Fruit fly (Drosophila melanogaster) whole organism, adult: Measurements from ENCODE around the gene ppk27.

ENCODE experiments used
- CG11617 ChIP-seq: fragments of 200-800 bp; sonication (Bioruptor generic); optimal IDR thresholded peaks from 2 replicates; lab custom pipeline; 2017; ENCODE audit warnings: mild to moderate bottlenecking, missing biosample characterization, missing genetic modification reagents, missing genetic modification characterization
- CG12768 ChIP-seq: fragments of 200-800 bp; sonication (Bioruptor generic); optimal IDR thresholded peaks from 2 replicates; lab custom pipeline; 2017; ENCODE audit warnings: missing biosample characterization, missing genetic modification characterization, mild to moderate bottlenecking, moderate library complexity, missing genetic modification reagents
- CG14711 ChIP-seq: fragments of 200-800 bp; sonication (Bioruptor generic); optimal IDR thresholded peaks from 2 replicates; lab custom pipeline; 2018; ENCODE audit warnings: missing biosample characterization, mild to moderate bottlenecking, missing genetic modification characterization, moderate library complexity
- Mnt ChIP-seq: fragments of 200-800 bp; sonication (Bioruptor generic); optimal IDR thresholded peaks from 2 replicates; lab custom pipeline; 2016; ENCODE audit warnings: missing biosample characterization, mild to moderate bottlenecking, missing genetic modification characterization
- cnc ChIP-seq, 2 experiments: fragments of >200 bp; optimal IDR thresholded peaks; 2 replicates each; lab custom pipeline; 2017
- tj ChIP-seq: fragments of 200-800 bp; sonication (Bioruptor generic); optimal IDR thresholded peaks from 3 replicates; lab custom pipeline; 2017; ENCODE audit warnings: missing biosample characterization, mild to moderate bottlenecking, missing genetic modification characterization, moderate library complexity

dm6 chr3L:3790504-3790903 is 35.5 kb upstream of the ppk27 start, which contains the start of gene CG32266:
- TF ChIP-seq cnc (optimal IDR thresholded peaks at IDR 0.05; lab: Kevin White, UChicago) (no peak), CG12768 (no peak), Mnt (GFP tag; lab: Kevin White, UChicago) (no peak), CG11617 (no peak), tj (GFP tag; lab: Kevin White, UChicago) (no peak), CG14711 (no peak)
